Fruit fly (Drosophila melanogaster): ENCODE measurements around the gene SNCF.

The SNCF gene

DNA sequence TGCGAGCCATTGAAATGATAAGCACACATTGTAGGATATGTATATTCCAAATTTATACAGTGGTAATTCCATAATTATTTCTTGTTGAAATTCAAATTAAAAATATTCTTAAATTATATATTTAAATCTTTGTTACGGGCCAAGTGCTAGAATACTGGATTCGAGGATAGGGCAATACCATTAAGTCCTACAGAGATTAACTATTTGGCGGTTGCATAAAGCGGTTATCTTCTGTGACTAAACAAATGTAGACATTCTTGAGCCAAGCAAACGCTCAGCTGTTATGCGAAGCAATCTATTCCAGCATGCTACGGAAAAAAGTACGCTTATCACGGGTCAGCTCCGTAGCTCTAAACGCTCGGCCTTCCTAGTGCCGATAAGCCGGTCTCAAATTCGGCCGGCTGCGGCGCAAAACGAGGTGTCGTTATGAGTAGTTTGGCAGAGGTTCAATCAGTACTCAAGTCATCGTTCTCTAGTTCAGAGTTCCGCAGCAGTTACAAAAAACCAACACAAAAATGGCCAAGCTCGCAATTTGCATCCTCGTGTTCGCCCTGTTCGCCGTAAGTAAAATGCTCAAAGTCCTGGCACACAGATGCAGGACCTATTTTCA lies 22.2 kb upstream of the SNCF start, which contains the start of gene Nplp2 (continued):
- no peak for TF ChIP-seq CG34224 (GFP tag; IDR thresholded peaks at IDR 0.05; ENCODE audit: partially characterized antibody)
- TF ChIP-seq CoRest (tag; optimal IDR thresholded peaks at IDR 0.05): peak; percentile 71
- TF ChIP-seq ems (GFP tag; optimal IDR thresholded peaks at IDR 0.05): no peak
- peak; percentile 31; the same call in 1 of the 2 replicates for TF ChIP-seq CG31224 (GFP tag; IDR thresholded peaks at IDR 0.05)
- no peak for TF ChIP-seq CG6854 (GFP tag; optimal IDR thresholded peaks at IDR 0.05)
- TF ChIP-seq nom (GFP tag; optimal IDR thresholded peaks at IDR 0.05): no peak
- TF ChIP-seq CG10147 (GFP tag; optimal IDR thresholded peaks at IDR 0.05): no peak
- peak; percentile 34; the same call in 1 of the 3 replicates for TF ChIP-seq B-H1 (GFP tag; IDR thresholded peaks at IDR 0.05)
- no peak for TF ChIP-seq CG7786 (GFP tag; optimal IDR thresholded peaks at IDR 0.05)
- no peak for TF ChIP-seq nerfin-2 (GFP tag; IDR thresholded peaks at IDR 0.05; ENCODE audit: partially characterized antibody)
- no peak for TF ChIP-seq Xrp1 (GFP tag; IDR thresholded peaks at IDR 0.05)
- TF ChIP-seq Dad (GFP tag; optimal IDR thresholded peaks at IDR 0.05): no peak
- TF ChIP-seq Vsx1 (GFP tag; optimal IDR thresholded peaks at IDR 0.05): no peak
- no peak for TF ChIP-seq abd-A (tag; optimal IDR thresholded peaks at IDR 0.05)
- no peak for TF ChIP-seq rib (GFP tag; IDR thresholded peaks at IDR 0.05)
- no peak for TF ChIP-seq yki (optimal IDR thresholded peaks at IDR 0.05)
- no peak for TF ChIP-seq Tbp (GFP tag; optimal IDR thresholded peaks at IDR 0.05)
- no peak for TF ChIP-seq CG8089 (GFP tag; optimal IDR thresholded peaks at IDR 0.05)
- no peak for TF ChIP-seq jing (GFP tag; optimal IDR thresholded peaks at IDR 0.05)
- TF ChIP-seq CG8944 (GFP tag; optimal IDR thresholded peaks at IDR 0.05): no peak
- TF ChIP-seq CG14710 (tag; optimal IDR thresholded peaks at IDR 0.05): no peak
- TF ChIP-seq Bgb (GFP tag; IDR thresholded peaks at IDR 0.05; ENCODE audit: partially characterized antibody): no peak
- TF ChIP-seq Asciz (GFP tag; optimal IDR thresholded peaks at IDR 0.05): no peak
- peak; percentile 19 for TF ChIP-seq caup (GFP tag; optimal IDR thresholded peaks at IDR 0.05; ENCODE audit: severe bottlenecking)
- TF ChIP-seq exex (tag; optimal IDR thresholded peaks at IDR 0.05): no peak
- peak; percentile 44 for TF ChIP-seq NfI (GFP tag; optimal IDR thresholded peaks at IDR 0.05)
- no peak for TF ChIP-seq zf30C (GFP tag; optimal IDR thresholded peaks at IDR 0.05)
- TF ChIP-seq CG7556 (GFP tag; optimal IDR thresholded peaks at IDR 0.05): peak; percentile 56
- TF ChIP-seq sr (GFP tag; IDR thresholded peaks at IDR 0.05): no peak
- peak; percentile 5 for TF ChIP-seq CG2875 (GFP tag; optimal IDR thresholded peaks at IDR 0.05)
- TF ChIP-seq Dip3 (GFP tag; optimal IDR thresholded peaks at IDR 0.05): no peak
- TF ChIP-seq ab (GFP tag; optimal IDR thresholded peaks at IDR 0.05): no peak
- TF ChIP-seq chn (GFP tag; optimal IDR thresholded peaks at IDR 0.05): no peak
- peak; percentile 76 for TF ChIP-seq PHDP (tag; optimal IDR thresholded peaks at IDR 0.05)
- peak; percentile 46 for TF ChIP-seq CG34376 (GFP tag; optimal IDR thresholded peaks at IDR 0.05)
- TF ChIP-seq hth (optimal IDR thresholded peaks at IDR 0.05): no peak
- no peak for TF ChIP-seq emc (GFP tag; optimal IDR thresholded peaks at IDR 0.05)
- no peak for TF ChIP-seq pzg (GFP tag; optimal IDR thresholded peaks at IDR 0.05)
- TF ChIP-seq her (GFP tag; optimal IDR thresholded peaks at IDR 0.05): no peak
- peak; percentile 35; the same call in 1 of the 2 replicates for TF ChIP-seq CG14441 (GFP tag; IDR thresholded peaks at IDR 0.05)
- TF ChIP-seq CG7745 (tag; optimal IDR thresholded peaks at IDR 0.05): no peak
- no peak for TF ChIP-seq HmgZ (tag; optimal IDR thresholded peaks at IDR 0.05)
- no peak for TF ChIP-seq phol (tag; optimal IDR thresholded peaks at IDR 0.05)
- no peak for TF ChIP-seq CG12942 (GFP tag; optimal IDR thresholded peaks at IDR 0.05)
- TF ChIP-seq CG11696 (GFP tag; IDR thresholded peaks at IDR 0.05): 0 out of 2 replicates have a peak, but pooled peaks have one; percentile 27
- TF ChIP-seq CG9797 (GFP tag; optimal IDR thresholded peaks at IDR 0.05): no peak
- peak in 1 of 2 experiments; percentile 56 for TF ChIP-seq Pdp1 (GFP tag; optimal IDR thresholded peaks at IDR 0.05)
- no peak for TF ChIP-seq HLHmδ (GFP tag; optimal IDR thresholded peaks at IDR 0.05)
- TF ChIP-seq CG15269 (tag; optimal IDR thresholded peaks at IDR 0.05): peak; percentile 74
- TF ChIP-seq CG11085 (GFP tag; IDR thresholded peaks at IDR 0.05): no peak
